Worm (Caenorhabditis elegans): ENCODE measurements around the gene eif-3.K.

DNA sequence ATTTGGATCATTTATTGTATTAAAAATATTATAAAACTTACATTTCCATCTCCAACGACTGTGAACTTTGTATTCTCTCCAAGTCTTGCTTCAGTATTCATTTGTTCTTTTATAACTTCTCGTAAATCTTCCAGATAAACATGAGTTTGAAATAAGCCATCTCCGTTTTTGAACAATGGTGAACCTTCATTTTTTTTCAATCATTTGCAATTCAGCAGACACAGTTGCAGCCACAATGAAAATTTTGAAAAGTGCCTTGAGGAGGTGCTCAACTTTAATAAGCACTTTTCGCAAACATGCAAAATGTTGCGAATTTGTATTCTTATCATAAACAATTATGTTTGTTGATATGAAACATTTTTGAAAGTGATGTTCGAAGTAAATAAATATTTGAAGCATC, 9.6 kb upstream of the eif-3.K start, which contains the start of gene T16G1.3:
- TF ChIP-seq T22C8.4 (GFP tag; IDR thresholded peaks at IDR 0.05), result no peak
- TF ChIP-seq ztf-29 (GFP tag; IDR thresholded peaks at IDR 0.05), result no peak

Data from whole organism, midembryonic.